Fruit fly (Drosophila melanogaster): Measurements from ENCODE around the gene CtsB.
A peak's percentile ranks its signal among the peaks of the same experiment; 100 is the strongest.

Gene CtsB

DNA sequence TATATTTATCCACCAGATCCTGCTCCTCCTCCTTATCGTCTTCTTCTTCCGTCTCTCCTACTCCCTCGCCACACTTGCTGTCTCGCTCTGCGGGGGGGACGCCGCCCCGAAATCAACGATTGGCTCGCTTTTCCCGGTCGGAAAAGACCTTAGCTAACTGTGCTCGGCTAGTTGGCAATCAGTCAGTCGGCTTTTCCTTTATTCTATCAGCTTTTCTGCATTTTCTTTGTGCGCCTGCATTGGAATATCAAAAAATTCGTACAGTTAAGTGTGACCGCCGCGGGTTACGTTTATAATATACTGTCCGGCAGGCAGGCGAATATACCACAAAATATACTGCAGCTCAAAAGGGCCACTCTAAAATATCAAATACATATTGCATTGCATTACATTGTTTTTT lies 48.1 kb upstream of the CtsB start, which contains the start of gene jub (continued):
- TF ChIP-seq Sox100B (GFP tag; optimal IDR thresholded peaks at IDR 0.05) (no peak), CG11456 (GFP tag; IDR thresholded peaks at IDR 0.05) (no peak), CG4854 (GFP tag; optimal IDR thresholded peaks at IDR 0.05) (no peak), jing (GFP tag; optimal IDR thresholded peaks at IDR 0.05) (no peak), CG15269 (tag; optimal IDR thresholded peaks at IDR 0.05) (no peak), Mrtf (GFP tag; IDR thresholded peaks at IDR 0.05) (no peak), CG10565 (GFP tag; optimal IDR thresholded peaks at IDR 0.05) (no peak), Elba2 (GFP tag; optimal IDR thresholded peaks at IDR 0.05) (no peak), NC2α (GFP tag; optimal IDR thresholded peaks at IDR 0.05) (no peak), Hr3 (GFP tag; optimal IDR thresholded peaks at IDR 0.05) (no peak), CG8359 (GFP tag; optimal IDR thresholded peaks at IDR 0.05; ENCODE audit: borderline replicate concordance) (no peak), CG12659 (GFP tag; optimal IDR thresholded peaks at IDR 0.05) (peak; percentile 26), CG4360 (GFP tag; IDR thresholded peaks at IDR 0.05) (no peak), HmgZ (tag; optimal IDR thresholded peaks at IDR 0.05) (no peak), CG33213 (GFP tag; optimal IDR thresholded peaks at IDR 0.05) (no peak), CG7987 (GFP tag; optimal IDR thresholded peaks at IDR 0.05) (no peak), fd96Cb (tag; optimal IDR thresholded peaks at IDR 0.05) (no peak), ash1 (GFP tag; optimal IDR thresholded peaks at IDR 0.05) (no peak), D19A (tag; optimal IDR thresholded peaks at IDR 0.05) (no peak), eve (GFP tag; optimal IDR thresholded peaks at IDR 0.05) (no peak), Camta (GFP tag; optimal IDR thresholded peaks at IDR 0.05) (no peak), CG7839 (tag; optimal IDR thresholded peaks at IDR 0.05) (no peak), sima (GFP tag; optimal IDR thresholded peaks at IDR 0.05) (no peak), knrl (GFP tag; IDR thresholded peaks at IDR 0.05; ENCODE audit: partially characterized antibody) (0 out of 3 replicates have a peak, but pooled peaks have one; percentile 23), emc (GFP tag; optimal IDR thresholded peaks at IDR 0.05) (no peak), CG17802 (tag; optimal IDR thresholded peaks at IDR 0.05) (no peak), da (GFP tag; optimal IDR thresholded peaks at IDR 0.05) (no peak), Mad (GFP tag; optimal IDR thresholded peaks at IDR 0.05) (no peak), CG4617 (GFP tag; optimal IDR thresholded peaks at IDR 0.05; ENCODE audit: borderline replicate concordance) (peak; percentile 98), ara (GFP tag; IDR thresholded peaks at IDR 0.05) (no peak), Usf (GFP tag; optimal IDR thresholded peaks at IDR 0.05) (no peak), CG33557 (GFP tag; optimal IDR thresholded peaks at IDR 0.05) (no peak), luna (GFP tag; optimal IDR thresholded peaks at IDR 0.05) (no peak), nom (GFP tag; optimal IDR thresholded peaks at IDR 0.05) (peak; percentile 1), chm (GFP tag; IDR thresholded peaks at IDR 0.05) (no peak), Ets97D (GFP tag; optimal IDR thresholded peaks at IDR 0.05) (peak; percentile 18), Doc2 (GFP tag; IDR thresholded peaks at IDR 0.05) (no peak), CG2712 (tag; optimal IDR thresholded peaks at IDR 0.05) (no peak), B-H1 (GFP tag; IDR thresholded peaks at IDR 0.05) (no peak), so (GFP tag; IDR thresholded peaks at IDR 0.05) (no peak), CG1647 (GFP tag; optimal IDR thresholded peaks at IDR 0.05) (no peak), zen (tag; optimal IDR thresholded peaks at IDR 0.05) (no peak), Optix (GFP tag; IDR thresholded peaks at IDR 0.05) (no peak), Adf1 (GFP tag; IDR thresholded peaks at IDR 0.05) (no peak), Lim3 (GFP tag; IDR thresholded peaks at IDR 0.05) (no peak), gcm (GFP tag; optimal IDR thresholded peaks at IDR 0.05) (no peak), toy (GFP tag; IDR thresholded peaks at IDR 0.05) (no peak), CG6254 (GFP tag; optimal IDR thresholded peaks at IDR 0.05) (no peak), Sin3A (optimal IDR thresholded peaks at IDR 0.05) (peak; percentile 26), CG2875 (GFP tag; optimal IDR thresholded peaks at IDR 0.05) (no peak), ssp (GFP tag; IDR thresholded peaks at IDR 0.05) (no peak), CG17328 (GFP tag; IDR thresholded peaks at IDR 0.05) (no peak), CG1603 (tag; optimal IDR thresholded peaks at IDR 0.05) (no peak)
